Fruit fly (Drosophila melanogaster) whole organism, embryonic: Measurements from ENCODE around the gene CG10589.
A peak's percentile ranks its signal among the peaks of the same experiment; 100 is the strongest.

Experiments used
- Asciz ChIP-seq: fragments of 200-800 bp; sonication (Bioruptor generic); optimal IDR thresholded peaks from 2 replicates; lab custom pipeline; 2017; ENCODE audit warnings: missing biosample characterization, mild to moderate bottlenecking, missing genetic modification characterization, missing genetic modification reagents
- CG10209 ChIP-seq: fragments of 200-800 bp; sonication (Bioruptor generic); optimal IDR thresholded peaks from 3 replicates; lab custom pipeline; 2017; ENCODE audit warnings: missing biosample characterization, mild to moderate bottlenecking, missing genetic modification characterization, missing genetic modification reagents
- CG11085 ChIP-seq: fragments of 200-800 bp; sonication (Bioruptor generic); IDR thresholded peaks from 2 replicates; pipeline ENCODE4 v1.3.6; 2022; ENCODE audit warnings: missing biosample characterization, missing genetic modification characterization
- CG1233 ChIP-seq: fragments of 200-800 bp; sonication (Bioruptor generic); optimal IDR thresholded peaks from 4 replicates; lab custom pipeline; 2018; ENCODE audit warnings: missing biosample characterization, mild to moderate bottlenecking, missing genetic modification characterization
- CG15479 ChIP-seq: fragments of 200-800 bp; sonication (Bioruptor generic); optimal IDR thresholded peaks from 3 replicates; lab custom pipeline; 2019; ENCODE audit warnings: missing biosample characterization, mild to moderate bottlenecking, missing genetic modification characterization, moderate library complexity
- CG17568 ChIP-seq: fragments of 200-800 bp; sonication (Bioruptor generic); optimal IDR thresholded peaks from 2 replicates; lab custom pipeline; 2018; ENCODE audit warnings: missing biosample characterization, mild to moderate bottlenecking, missing genetic modification characterization, moderate library complexity
- CG1832 ChIP-seq: fragments of 200-800 bp; sonication (Bioruptor generic); optimal IDR thresholded peaks from 2 replicates; lab custom pipeline; 2017; ENCODE audit warnings: missing biosample characterization, mild to moderate bottlenecking, missing genetic modification characterization, inconsistent platforms
- CG30020 ChIP-seq: fragments of 200-800 bp; optimal IDR thresholded peaks from 2 replicates; lab custom pipeline; 2019; ENCODE audit warnings: missing biosample characterization, mild to moderate bottlenecking, missing genetic modification characterization, moderate library complexity
- CG30403 ChIP-seq: fragments of 200-800 bp; sonication (Bioruptor generic); optimal IDR thresholded peaks from 3 replicates; lab custom pipeline; 2016; ENCODE audit warnings: missing biosample characterization, missing genetic modification characterization
- CG30431 ChIP-seq: fragments of 200-800 bp; sonication (Bioruptor generic); optimal IDR thresholded peaks from 2 replicates; lab custom pipeline; 2017; ENCODE audit warnings: missing biosample characterization, missing genetic modification characterization
- CG3065 ChIP-seq: fragments of 200-800 bp; sonication (Bioruptor generic); optimal IDR thresholded peaks from 2 replicates; lab custom pipeline; 2016; ENCODE audit warnings: missing biosample characterization, missing genetic modification characterization
- CG34224 ChIP-seq: fragments of 200-800 bp; sonication (Bioruptor generic); IDR thresholded peaks from 3 replicates; pipeline ENCODE4 v1.3.6; 2022; ENCODE audit warnings: missing biosample characterization, missing genetic modification characterization; ENCODE audit not compliant: partially characterized antibody
- CG4360 ChIP-seq: fragments of 200-800 bp; sonication (Bioruptor generic); IDR thresholded peaks from 2 replicates; pipeline ENCODE4 v1.3.6; 2022; ENCODE audit warnings: missing biosample characterization, missing genetic modification characterization
- CG4424 ChIP-seq: fragments of 200-800 bp; sonication (Bioruptor generic); optimal IDR thresholded peaks from 3 replicates; lab custom pipeline; 2016; ENCODE audit warnings: missing biosample characterization, missing genetic modification characterization
- CG6689 ChIP-seq: fragments of 200-800 bp; sonication (Bioruptor generic); IDR thresholded peaks from 2 replicates; pipeline ENCODE4 v1.3.6; 2022; ENCODE audit warnings: missing biosample characterization, missing genetic modification characterization
- CG7357 ChIP-seq: fragments of 200-800 bp; sonication (Bioruptor generic); IDR thresholded peaks from 3 replicates; pipeline ENCODE4 v1.3.6; 2022; ENCODE audit warnings: missing biosample characterization, missing genetic modification characterization
- CG7372 ChIP-seq: fragments of 200-800 bp; sonication (Bioruptor generic); IDR thresholded peaks from 2 replicates; pipeline ENCODE4 v1.3.6; 2022; ENCODE audit warnings: missing biosample characterization, missing genetic modification characterization
- CG7556 ChIP-seq: fragments of 200-800 bp; sonication (Bioruptor generic); optimal IDR thresholded peaks from 2 replicates; lab custom pipeline; 2017; ENCODE audit warnings: missing biosample characterization, mild to moderate bottlenecking, missing genetic modification characterization
- CG8089 ChIP-seq: fragments of 200-800 bp; sonication (Bioruptor generic); optimal IDR thresholded peaks from 3 replicates; lab custom pipeline; 2016; ENCODE audit warnings: missing biosample characterization, missing genetic modification characterization
- CG8281 ChIP-seq: fragments of 200-800 bp; sonication (Bioruptor generic); optimal IDR thresholded peaks from 2 replicates; lab custom pipeline; 2018; ENCODE audit warnings: missing biosample characterization, mild to moderate bottlenecking, missing genetic modification characterization, moderate library complexity
- CG9609 ChIP-seq: fragments of 200-800 bp; sonication (Bioruptor generic); optimal IDR thresholded peaks from 3 replicates; lab custom pipeline; 2016; ENCODE audit warnings: missing biosample characterization, missing genetic modification characterization
- Dfd ChIP-seq, 2 experiments: fragments of >200 bp; optimal IDR thresholded peaks; 2 replicates each; lab custom pipeline; 2017; ENCODE audit warnings: missing biosample characterization in 2 of 2, missing genetic modification characterization in 2 of 2
- Drgx ChIP-seq: fragments of 200-800 bp; sonication (Bioruptor generic); IDR thresholded peaks from 2 replicates; pipeline ENCODE4 v1.3.6; 2022; ENCODE audit warnings: missing biosample characterization, missing genetic modification characterization
- HLHmδ ChIP-seq: fragments of 200-800 bp; sonication (Bioruptor generic); optimal IDR thresholded peaks from 2 replicates; lab custom pipeline; 2018; ENCODE audit warnings: missing biosample characterization, mild to moderate bottlenecking, missing genetic modification characterization, moderate library complexity
- Hsf ChIP-seq: fragments of 200-800 bp; sonication (Bioruptor generic); optimal IDR thresholded peaks from 3 replicates; lab custom pipeline; 2016; ENCODE audit warnings: missing biosample characterization, missing genetic modification characterization
- Jarid2 ChIP-seq: fragments of 200-800 bp; sonication (Bioruptor generic); optimal IDR thresholded peaks from 3 replicates; lab custom pipeline; 2017; ENCODE audit warnings: mild to moderate bottlenecking, missing biosample characterization, missing genetic modification reagents, missing genetic modification characterization
- Pdp1 ChIP-seq, 2 experiments: fragments of 200-800 bp; sonication (Bioruptor generic); optimal IDR thresholded peaks; 3 replicates each; lab custom pipeline; 2016; ENCODE audit warnings: missing biosample characterization in 2 of 2, missing genetic modification characterization in 2 of 2, mild to moderate bottlenecking in 1 of 2, moderate library complexity in 1 of 2
- ap ChIP-seq: fragments of 200-800 bp; sonication (Bioruptor generic); IDR thresholded peaks from 2 replicates; pipeline ENCODE4 v1.3.6; 2022; ENCODE audit warnings: missing biosample characterization, missing genetic modification characterization
- cg ChIP-seq: fragments of 200-800 bp; sonication (Bioruptor generic); optimal IDR thresholded peaks from 3 replicates; lab custom pipeline; 2019; ENCODE audit warnings: missing biosample characterization, mild to moderate bottlenecking, missing genetic modification characterization, moderate library complexity
- dpn ChIP-seq, 2 experiments: fragments of 200-800 bp; sonication (Bioruptor generic); optimal IDR thresholded peaks; 3 replicates each; lab custom pipeline; 2016; ENCODE audit warnings: missing biosample characterization in 2 of 2, missing genetic modification characterization in 2 of 2
- ewg ChIP-seq: fragments of 200-800 bp; sonication (Bioruptor generic); optimal IDR thresholded peaks from 3 replicates; lab custom pipeline; 2017; ENCODE audit warnings: mild to moderate bottlenecking, missing biosample characterization, missing genetic modification reagents, missing genetic modification characterization
- fu2 ChIP-seq: fragments of 200-800 bp; sonication (Bioruptor generic); optimal IDR thresholded peaks from 2 replicates; lab custom pipeline; 2016; ENCODE audit warnings: missing biosample characterization, missing genetic modification characterization
- gcm2 ChIP-seq: fragments of 200-800 bp; sonication (Bioruptor generic); optimal IDR thresholded peaks from 2 replicates; lab custom pipeline; 2016; ENCODE audit warnings: missing biosample characterization, missing genetic modification characterization
- gem ChIP-seq: fragments of 200-800 bp; sonication (Bioruptor generic); optimal IDR thresholded peaks from 2 replicates; lab custom pipeline; 2019; ENCODE audit warnings: missing biosample characterization, mild to moderate bottlenecking, missing genetic modification characterization, moderate library complexity
- gfzf ChIP-seq: fragments of 200-800 bp; sonication (Bioruptor generic); optimal IDR thresholded peaks from 2 replicates; lab custom pipeline; 2016; ENCODE audit warnings: missing biosample characterization, mild to moderate bottlenecking, missing genetic modification characterization, moderate library complexity
- gsb ChIP-seq: fragments of 200-800 bp; sonication (Bioruptor generic); IDR thresholded peaks from 2 replicates; pipeline ENCODE4 v1.3.6; 2022; ENCODE audit warnings: missing biosample characterization, missing genetic modification characterization
- gt ChIP-seq: fragments of 200-800 bp; sonication (Bioruptor generic); IDR thresholded peaks from 2 replicates; pipeline ENCODE4 v1.3.6; 2022; ENCODE audit warnings: missing biosample characterization, missing genetic modification characterization
- ham ChIP-seq: fragments of 200-800 bp; sonication (Bioruptor generic); IDR thresholded peaks from 2 replicates; pipeline ENCODE4 v1.3.6; 2022; ENCODE audit warnings: missing biosample characterization, missing genetic modification characterization
- kay ChIP-seq: fragments of 200-800 bp; sonication (Bioruptor generic); optimal IDR thresholded peaks from 2 replicates; lab custom pipeline; 2016; ENCODE audit warnings: missing biosample characterization, missing genetic modification characterization
- lilli ChIP-seq: fragments of 200-800 bp; sonication (Bioruptor generic); optimal IDR thresholded peaks from 3 replicates; lab custom pipeline; 2016; ENCODE audit warnings: missing biosample characterization, missing genetic modification characterization
- p53 ChIP-seq: fragments of 200-800 bp; sonication (Bioruptor generic); optimal IDR thresholded peaks from 2 replicates; lab custom pipeline; 2016; ENCODE audit warnings: missing biosample characterization, missing genetic modification characterization
- pho ChIP-seq: fragments of 200-800 bp; sonication (Bioruptor generic); optimal IDR thresholded peaks from 2 replicates; lab custom pipeline; 2016; ENCODE audit warnings: missing biosample characterization, missing genetic modification characterization
- phol ChIP-seq: fragments of 200-800 bp; sonication (Bioruptor generic); optimal IDR thresholded peaks from 3 replicates; lab custom pipeline; 2018; ENCODE audit warnings: missing biosample characterization, mild to moderate bottlenecking, missing genetic modification characterization, moderate library complexity
- pnt ChIP-seq: fragments of 200-800 bp; sonication (Bioruptor generic); optimal IDR thresholded peaks from 3 replicates; lab custom pipeline; 2016; ENCODE audit warnings: missing biosample characterization, missing genetic modification characterization
- scrt ChIP-seq: fragments of 200-800 bp; sonication (Bioruptor generic); optimal IDR thresholded peaks from 2 replicates; lab custom pipeline; 2018; ENCODE audit warnings: missing biosample characterization, mild to moderate bottlenecking, missing genetic modification characterization, moderate library complexity
- sob ChIP-seq: fragments of 200-800 bp; sonication (Bioruptor generic); IDR thresholded peaks from 2 replicates; pipeline ENCODE4 v1.3.6; 2022; ENCODE audit warnings: missing biosample characterization, missing genetic modification characterization
- tna ChIP-seq: fragments of 200-800 bp; sonication (Bioruptor generic); IDR thresholded peaks from 2 replicates; pipeline ENCODE4 v1.3.6; 2022; ENCODE audit warnings: missing biosample characterization, missing genetic modification characterization; ENCODE audit not compliant: partially characterized antibody
- zen2 ChIP-seq: fragments of 200-800 bp; sonication (Bioruptor generic); IDR thresholded peaks from 3 replicates; pipeline ENCODE4 v1.3.6; 2022; ENCODE audit warnings: missing biosample characterization, missing genetic modification characterization; ENCODE audit not compliant: partially characterized antibody

The CG10589 gene

DNA sequence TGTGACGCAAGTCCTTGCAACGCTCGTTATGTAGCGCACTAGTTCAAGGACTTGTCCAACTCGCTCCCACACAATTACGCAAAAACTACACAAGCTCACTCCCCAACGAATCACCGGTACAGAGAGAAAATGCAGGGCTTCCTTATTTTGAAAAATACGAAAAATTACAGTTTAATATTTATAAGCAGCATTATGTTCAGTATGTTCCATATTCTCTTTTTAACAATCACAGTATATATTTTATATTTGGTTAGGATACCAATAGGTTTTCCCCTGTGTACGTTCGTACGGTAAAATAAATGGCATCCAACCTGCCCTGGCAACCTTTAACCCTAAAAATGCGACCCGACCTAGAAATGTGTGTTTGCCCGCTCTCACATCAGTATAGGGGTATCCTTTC is 43.7 kb upstream of the CG10589 start (continued):
- TF ChIP-seq CG6689 (GFP tag; lab: Robert Waterston, UW), result no peak
- no peak for TF ChIP-seq CG34224
- TF ChIP-seq CG30403 (GFP tag; lab: Kevin White, UChicago), result no peak
- TF ChIP-seq Jarid2, result no peak
- TF ChIP-seq CG11085, result no peak
- TF ChIP-seq gfzf (GFP tag; lab: Kevin White, UChicago), result no peak
- no peak for TF ChIP-seq CG7556 (GFP tag; lab: Kevin White, UChicago)
- TF ChIP-seq ap (GFP tag; lab: Robert Waterston, UW), result no peak
- TF ChIP-seq CG4424 (GFP tag; lab: Kevin White, UChicago), result no peak
- TF ChIP-seq Pdp1 (GFP tag; optimal IDR thresholded peaks at IDR 0.05; lab: Kevin White, UChicago), result no peak
- no peak for TF ChIP-seq CG1233 (GFP tag; lab: Kevin White, UChicago)
- no peak for TF ChIP-seq cg (GFP tag; lab: Kevin White, UChicago)
- TF ChIP-seq Asciz (GFP tag; lab: Kevin White, UChicago), result no peak
- no peak for TF ChIP-seq CG8281 (tag; lab: Kevin White, UChicago)
- no peak for TF ChIP-seq sob (GFP tag; lab: Robert Waterston, UW)
- no peak for TF ChIP-seq phol (tag; lab: Kevin White, UChicago)
- TF ChIP-seq gsb (GFP tag; lab: Robert Waterston, UW), result no peak

DNA sequence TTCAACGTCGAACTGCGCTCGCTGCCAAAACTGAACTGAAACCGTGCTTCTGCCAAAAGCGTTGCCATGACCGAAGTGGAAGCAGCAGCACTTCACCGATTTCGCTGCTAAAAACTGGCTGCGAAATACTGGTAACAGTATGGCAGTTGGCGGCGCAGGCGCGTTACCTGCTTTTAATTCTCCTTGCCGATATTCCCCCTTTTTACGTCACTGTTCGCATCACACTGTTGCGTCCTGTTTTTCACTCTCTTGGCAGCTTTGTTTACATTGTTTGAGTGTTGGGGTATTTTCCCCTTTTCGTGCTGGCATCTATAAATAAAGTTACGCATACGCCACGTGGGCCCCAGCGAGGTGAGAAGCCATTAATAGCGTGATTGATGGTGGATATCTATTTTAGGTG is 42.5 kb upstream of the CG10589 start, which contains the start of gene CG32432:
Gene CG32432 (minus strand): TSS at position 17 of the 400 bp plus-strand sequence.
- TF ChIP-seq CG15479 (no peak), Jarid2 (peak; percentile 15), CG1832 (GFP tag; lab: Kevin White, UChicago) (no peak), gt (GFP tag; lab: Robert Waterston, UW) (no peak), ham (no peak), CG30020 (tag; lab: Kevin White, UChicago) (no peak), zen2 (GFP tag; lab: Robert Waterston, UW) (0 out of 3 replicates have a peak, but pooled peaks have one; percentile 9), CG7372 (GFP tag; lab: Robert Waterston, UW) (0 out of 2 replicates have a peak, but pooled peaks have one; percentile 7), dpn (GFP tag; optimal IDR thresholded peaks at IDR 0.05; lab: Kevin White, UChicago) (no peak), ewg (peak; percentile 66), CG8089 (GFP tag; lab: Kevin White, UChicago) (no peak), CG30431 (no peak), p53 (GFP tag; lab: Kevin White, UChicago) (no peak), scrt (peak; percentile 90), fu2 (no peak), Dfd (GFP tag; optimal IDR thresholded peaks at IDR 0.05; lab: Kevin White, UChicago) (no peak), CG4360 (GFP tag; lab: Robert Waterston, UW) (no peak)

DNA sequence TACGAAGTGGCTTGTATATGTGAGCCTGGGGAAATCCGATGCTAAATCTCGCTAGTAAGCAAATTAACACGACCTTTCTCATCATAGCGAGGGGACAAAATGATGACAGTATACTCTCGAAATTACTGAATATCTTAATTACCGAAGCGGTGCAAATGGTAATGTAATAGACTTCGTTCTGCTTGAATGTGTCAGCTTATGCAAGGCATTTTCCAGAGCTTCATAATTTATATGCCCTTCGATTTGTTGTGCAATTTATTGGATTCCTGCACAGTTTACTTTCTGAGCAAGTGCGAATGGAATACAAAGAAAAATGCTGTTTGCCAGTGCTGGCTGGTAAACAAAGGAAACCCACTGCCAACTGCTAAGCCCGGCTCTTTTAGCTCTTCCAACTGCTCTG is 30.3 kb upstream of the CG10589 start, which contains the start of the genes Sfp77F and CG43931:
Gene Sfp77F (minus strand): TSS at position 101 of the 400 bp plus-strand sequence.
Gene CG43931 (plus strand): TSS at position 241 of the 400 bp plus-strand sequence.
- TF ChIP-seq lilli (GFP tag; lab: Kevin White, UChicago), result no peak
- TF ChIP-seq CG9609 (GFP tag; lab: Kevin White, UChicago), result no peak
- no peak for TF ChIP-seq CG30020 (tag; lab: Kevin White, UChicago)

DNA sequence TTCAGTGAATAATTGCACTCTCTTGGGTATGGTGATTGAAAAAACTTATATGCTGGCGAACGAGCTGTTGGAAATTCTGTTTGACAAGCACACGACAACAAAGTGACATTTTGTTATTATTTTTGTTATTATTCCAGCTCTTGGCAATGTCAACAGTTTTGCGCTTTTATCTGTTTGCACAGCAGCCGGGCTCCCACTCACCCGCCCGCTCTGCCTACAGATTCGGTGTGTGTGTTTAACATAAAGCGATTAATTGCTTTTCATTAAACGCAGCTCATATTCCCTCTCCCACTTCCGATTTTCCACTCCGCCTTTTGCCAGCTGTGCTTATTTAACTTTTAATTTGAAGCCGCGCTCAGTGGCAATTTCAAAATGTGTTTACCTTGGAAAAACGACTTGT is 26.6 kb upstream of the CG10589 start:
- no peak for TF ChIP-seq pnt (GFP tag; lab: Kevin White, UChicago)
- no peak for TF ChIP-seq tna (GFP tag; lab: Robert Waterston, UW)
- no peak for TF ChIP-seq CG7357 (GFP tag; lab: Robert Waterston, UW)
- peak; percentile 11 for TF ChIP-seq gem (tag; lab: Kevin White, UChicago)
- TF ChIP-seq Drgx, result no peak
- TF ChIP-seq CG10209 (GFP tag; lab: Kevin White, UChicago), result peak; percentile 0
- TF ChIP-seq kay (GFP tag; lab: Kevin White, UChicago), result no peak
- TF ChIP-seq CG17568 (GFP tag; lab: Kevin White, UChicago), result no peak
- no peak for TF ChIP-seq Hsf
- no peak for TF ChIP-seq pho
- TF ChIP-seq HLHmδ (GFP tag; lab: Kevin White, UChicago), result no peak
- TF ChIP-seq CG3065 (GFP tag; lab: Kevin White, UChicago), result no peak
- TF ChIP-seq gcm2 (GFP tag; lab: Kevin White, UChicago), result no peak
